Worm (Caenorhabditis elegans) whole organism, L4/young adult: ENCODE measurements around the gene K10C8.4.

Source experiments
- W03F9.2 ChIP-seq: fragments of 150-350 bp; optimal IDR thresholded peaks from 2 replicates; lab custom pipeline; 2014; ENCODE audit warnings: missing biosample characterization, missing genetic modification characterization
- dao-5 ChIP-seq: sonication (generic microtip); optimal IDR thresholded peaks from 2 replicates; lab custom pipeline; 2016; ENCODE audit warnings: missing genotype, missing genetic modification characterization, moderate library complexity, missing compliant biosample characterization
- him-1 ChIP-seq: sonication (generic microtip); optimal IDR thresholded peaks from 2 replicates; lab custom pipeline; 2016; ENCODE audit warnings: missing genotype, missing genetic modification reagents, missing genetic modification characterization, missing compliant biosample characterization

DNA sequence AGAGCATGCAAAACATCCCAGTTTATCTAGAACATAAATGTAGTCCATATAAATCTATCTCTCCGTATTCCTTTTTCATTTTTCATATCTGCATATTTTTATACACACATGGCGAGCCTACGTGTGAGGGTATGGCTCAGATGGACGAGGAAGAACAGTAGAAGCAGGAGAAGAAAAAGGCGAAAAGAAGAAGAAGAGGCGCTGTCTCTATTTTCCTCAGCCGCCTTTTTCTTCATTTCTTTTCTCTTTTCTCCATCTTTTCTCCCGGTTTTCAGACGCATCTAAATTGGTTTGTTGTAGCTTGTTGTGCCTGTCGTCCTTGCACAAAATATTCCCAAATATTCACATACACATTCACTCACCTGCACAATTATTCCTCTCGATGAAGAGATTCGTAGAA is at the start of gene K10C8.4:
- TF ChIP-seq him-1 (tag; lab: Kevin White, UChicago) = no peak
- TF ChIP-seq W03F9.2 (tag; lab: Kevin White, UChicago) = no peak
- TF ChIP-seq dao-5 (tag; lab: Kevin White, UChicago) = no peak
